Worm (Caenorhabditis elegans): Measurements from ENCODE around the gene F26A1.19.

DNA sequence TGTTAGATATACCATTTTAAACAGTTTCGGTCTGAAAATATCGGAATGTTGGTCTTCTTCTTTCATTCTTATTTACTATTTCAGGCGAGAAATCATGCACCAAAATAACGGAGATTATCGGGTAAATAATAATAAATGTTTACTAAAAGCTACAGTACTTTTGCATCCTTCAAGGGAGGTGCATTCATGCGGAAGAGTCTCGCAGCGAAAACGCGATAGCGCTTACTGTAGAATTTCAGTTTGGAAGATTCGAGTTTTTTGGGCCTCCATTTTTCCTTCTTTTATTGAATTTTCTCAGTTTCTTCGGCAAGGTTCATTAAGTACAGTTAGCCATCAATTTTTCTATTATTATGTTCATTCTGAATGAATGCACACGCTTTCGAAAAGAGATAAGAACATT lies 18.6 kb downstream of the F26A1.19 start, which contains the start of gene C35D10.7:
- TF ChIP-seq ztf-1 (GFP tag; conservative IDR thresholded peaks at IDR 0.05) (no peak), R02D3.7 (tag; optimal IDR thresholded peaks at IDR 0.05) (no peak), nhr-21 (tag; optimal IDR thresholded peaks at IDR 0.05) (no peak), dmd-4 (tag; optimal IDR thresholded peaks at IDR 0.05) (no peak), nhr-23 (tag; optimal IDR thresholded peaks at IDR 0.05) (no peak), zag-1 (tag; optimal IDR thresholded peaks at IDR 0.05) (no peak), nhr-237 (tag; optimal IDR thresholded peaks at IDR 0.05) (no peak), skn-1 (tag; optimal IDR thresholded peaks at IDR 0.05) (no peak)

Data from whole organism, L2 larva.